Fruit fly (Drosophila melanogaster): ENCODE results near the gene Blos3.

DNA sequence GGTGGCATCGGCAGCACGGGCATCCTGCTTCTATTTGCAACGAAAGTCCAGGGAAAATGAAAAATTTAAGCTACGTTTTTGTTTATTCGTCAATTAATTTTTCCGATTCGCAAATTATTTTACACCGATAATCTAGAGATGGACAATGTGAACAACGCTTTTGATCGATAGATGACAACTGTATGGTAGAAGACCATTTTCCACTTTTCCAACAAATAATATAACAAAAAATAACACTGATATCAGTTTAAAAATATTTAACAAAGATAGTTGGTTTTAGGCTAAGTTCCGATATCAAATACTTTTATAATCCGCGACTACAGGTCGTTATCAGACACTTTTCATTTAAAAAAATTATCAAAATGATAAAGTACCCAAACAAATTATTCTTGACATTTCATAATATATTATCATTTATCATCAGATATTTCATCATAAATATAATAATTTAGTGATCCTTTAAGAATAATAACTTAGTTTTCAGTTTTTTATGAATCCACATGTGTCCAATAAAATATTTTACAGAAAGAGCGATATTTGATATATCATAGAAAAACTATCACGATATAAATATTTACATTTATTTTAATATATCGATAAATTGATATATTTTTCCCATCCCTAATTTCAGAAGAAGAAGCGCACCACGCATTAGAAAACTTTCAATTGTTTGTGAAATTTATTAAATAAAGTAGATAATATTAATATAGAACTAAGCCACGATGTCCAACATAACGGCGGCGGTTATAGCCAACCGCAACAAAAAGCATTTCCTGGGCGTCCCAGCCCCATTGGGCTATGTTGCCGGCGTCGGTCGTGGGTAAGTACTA is 35.0 kb downstream of the Blos3 start, which contains the start of the genes CSN1b and Prp6:
- no peak for TF ChIP-seq Ets98B (GFP tag; IDR thresholded peaks at IDR 0.05)
- TF ChIP-seq Pif1A (GFP tag; optimal IDR thresholded peaks at IDR 0.05): no peak
- no peak for TF ChIP-seq Pif1B (GFP tag; optimal IDR thresholded peaks at IDR 0.05)
- TF ChIP-seq CG8301 (tag; optimal IDR thresholded peaks at IDR 0.05): no peak
